Fruit fly (Drosophila melanogaster): ENCODE results near the gene CG32277.

DNA sequence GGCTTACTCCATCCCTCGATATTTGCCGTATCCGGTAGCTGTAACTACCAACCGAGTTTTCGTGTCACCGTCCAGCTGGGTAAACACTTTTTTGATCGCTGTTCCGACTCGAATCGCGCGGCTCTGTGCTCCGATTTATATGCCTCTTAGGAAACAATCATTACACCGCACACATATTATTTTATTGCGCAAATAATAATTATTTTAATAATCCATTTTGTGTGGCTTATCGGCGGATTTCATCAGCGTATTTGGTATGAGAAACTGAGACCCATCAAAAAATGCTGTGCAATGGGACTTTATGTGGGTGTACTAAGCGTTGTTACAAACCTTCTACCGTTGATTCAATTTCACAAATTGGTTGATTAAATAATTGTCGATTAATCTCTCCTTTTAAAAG lies 2.2 kb downstream of the CG32277 start, which contains the start of gene CG32271:
- TF ChIP-seq CG12659 (GFP tag; optimal IDR thresholded peaks at IDR 0.05), result no peak
- TF ChIP-seq CG7745 (tag; optimal IDR thresholded peaks at IDR 0.05), result no peak
- no peak for TF ChIP-seq Jarid2 (GFP tag; optimal IDR thresholded peaks at IDR 0.05)
- TF ChIP-seq grau (tag; optimal IDR thresholded peaks at IDR 0.05), result no peak
- no peak for TF ChIP-seq CG10543 (GFP tag; optimal IDR thresholded peaks at IDR 0.05)

Measured in whole organism, embryonic.